Fruit fly (Drosophila melanogaster) whole organism, embryonic: ENCODE data around the gene CG43138.
A peak's percentile ranks its signal among the peaks of the same experiment; 100 is the strongest.

Source experiments
- ATbp ChIP-seq: fragments of 200-800 bp; sonication (Bioruptor generic); optimal IDR thresholded peaks from 2 replicates; lab custom pipeline; 2017; ENCODE audit warnings: missing biosample characterization, mild to moderate bottlenecking, missing genetic modification characterization, missing genetic modification reagents
- Ada2b ChIP-seq: fragments of 200-800 bp; sonication (Bioruptor generic); IDR thresholded peaks from 2 replicates; pipeline ENCODE4 v1.3.6; 2022; ENCODE audit warnings: missing biosample characterization, missing genetic modification characterization
- Blimp-1 ChIP-seq: fragments of 200-800 bp; sonication (Bioruptor generic); optimal IDR thresholded peaks from 3 replicates; lab custom pipeline; 2018; ENCODE audit warnings: missing biosample characterization, missing genetic modification characterization, mild to moderate bottlenecking, moderate library complexity, missing genetic modification reagents
- CG10321 ChIP-seq: fragments of 200-800 bp; sonication (Bioruptor generic); IDR thresholded peaks from 2 replicates; pipeline ENCODE4 v1.3.6; 2022; ENCODE audit warnings: missing biosample characterization, missing genetic modification characterization
- CG11093 ChIP-seq: fragments of 200-800 bp; sonication (Bioruptor generic); IDR thresholded peaks from 3 replicates; pipeline ENCODE4 v1.3.6; 2022; ENCODE audit warnings: missing biosample characterization, missing genetic modification characterization
- CG11247 ChIP-seq: fragments of 200-800 bp; sonication (Bioruptor generic); IDR thresholded peaks from 2 replicates; pipeline ENCODE4 v1.3.6; 2022; ENCODE audit warnings: missing biosample characterization, missing genetic modification characterization
- CG13775 ChIP-seq: fragments of 200-800 bp; sonication (Bioruptor generic); optimal IDR thresholded peaks from 3 replicates; lab custom pipeline; 2017; ENCODE audit warnings: missing biosample characterization, mild to moderate bottlenecking, missing genetic modification characterization
- CG14860 ChIP-seq: fragments of 200-800 bp; sonication (Bioruptor generic); IDR thresholded peaks from 3 replicates; pipeline ENCODE4 v1.3.6; 2022; ENCODE audit warnings: missing biosample characterization, missing genetic modification characterization; ENCODE audit not compliant: partially characterized antibody
- CG1529 ChIP-seq: fragments of 200-800 bp; sonication (Bioruptor generic); optimal IDR thresholded peaks from 3 replicates; lab custom pipeline; 2018; ENCODE audit warnings: missing biosample characterization, missing genetic modification characterization
- CG1602 ChIP-seq: fragments of 200-800 bp; sonication (Bioruptor generic); optimal IDR thresholded peaks from 3 replicates; lab custom pipeline; 2016; ENCODE audit warnings: missing biosample characterization, missing genetic modification characterization
- CG1603 ChIP-seq: fragments of 200-800 bp; sonication (Bioruptor generic); optimal IDR thresholded peaks from 2 replicates; lab custom pipeline; 2019; ENCODE audit warnings: missing biosample characterization, mild to moderate bottlenecking, missing genetic modification characterization, moderate library complexity
- CG17568 ChIP-seq: fragments of 200-800 bp; sonication (Bioruptor generic); optimal IDR thresholded peaks from 2 replicates; lab custom pipeline; 2018; ENCODE audit warnings: missing biosample characterization, mild to moderate bottlenecking, missing genetic modification characterization, moderate library complexity
- CG2712 ChIP-seq: fragments of 200-800 bp; optimal IDR thresholded peaks from 3 replicates; lab custom pipeline; 2019; ENCODE audit warnings: missing biosample characterization, mild to moderate bottlenecking, missing genetic modification characterization, moderate library complexity
- CG30020 ChIP-seq: fragments of 200-800 bp; optimal IDR thresholded peaks from 2 replicates; lab custom pipeline; 2019; ENCODE audit warnings: missing biosample characterization, mild to moderate bottlenecking, missing genetic modification characterization, moderate library complexity
- CG30403 ChIP-seq: fragments of 200-800 bp; sonication (Bioruptor generic); optimal IDR thresholded peaks from 3 replicates; lab custom pipeline; 2016; ENCODE audit warnings: missing biosample characterization, missing genetic modification characterization
- CG31441 ChIP-seq: fragments of 200-800 bp; sonication (Bioruptor generic); IDR thresholded peaks from 2 replicates; pipeline ENCODE4 v1.3.6; 2022; ENCODE audit warnings: missing biosample characterization, missing genetic modification characterization
- CG32772 ChIP-seq: fragments of 200-800 bp; sonication (Bioruptor generic); IDR thresholded peaks from 2 replicates; pipeline ENCODE4 v1.3.6; 2022; ENCODE audit warnings: missing biosample characterization, missing genetic modification characterization
- CG34422 ChIP-seq: fragments of 200-800 bp; sonication (Bioruptor generic); IDR thresholded peaks from 3 replicates; pipeline ENCODE4 v1.3.6; 2022; ENCODE audit warnings: missing biosample characterization, missing genetic modification characterization
- CG4328 ChIP-seq: fragments of 200-800 bp; sonication (Bioruptor generic); optimal IDR thresholded peaks from 3 replicates; lab custom pipeline; 2017; ENCODE audit warnings: missing biosample characterization, missing genetic modification reagents, missing genetic modification characterization
- CG4360 ChIP-seq: fragments of 200-800 bp; sonication (Bioruptor generic); IDR thresholded peaks from 2 replicates; pipeline ENCODE4 v1.3.6; 2022; ENCODE audit warnings: missing biosample characterization, missing genetic modification characterization
- CG4820 ChIP-seq: fragments of 200-800 bp; sonication (Bioruptor generic); optimal IDR thresholded peaks from 3 replicates; lab custom pipeline; 2016; ENCODE audit warnings: missing biosample characterization, missing genetic modification characterization
- CG5180 ChIP-seq: fragments of 200-800 bp; sonication (Bioruptor generic); optimal IDR thresholded peaks from 3 replicates; lab custom pipeline; 2017; ENCODE audit warnings: missing biosample characterization, missing genetic modification characterization, mild to moderate bottlenecking, moderate library complexity, missing genetic modification reagents
- CG7987 ChIP-seq: fragments of 200-800 bp; sonication (Bioruptor generic); optimal IDR thresholded peaks from 2 replicates; lab custom pipeline; 2018; ENCODE audit warnings: missing biosample characterization, mild to moderate bottlenecking, missing genetic modification characterization, moderate library complexity
- Chrac-16 ChIP-seq: fragments of 200-800 bp; sonication (Bioruptor generic); optimal IDR thresholded peaks from 3 replicates; lab custom pipeline; 2016; ENCODE audit warnings: missing biosample characterization, missing genetic modification characterization
- Dbx ChIP-seq: fragments of 200-800 bp; sonication (Bioruptor generic); IDR thresholded peaks from 3 replicates; pipeline ENCODE4 v1.3.6; 2022; ENCODE audit warnings: missing biosample characterization, missing genetic modification characterization
- E2f1 ChIP-seq: fragments of 200-800 bp; sonication (Bioruptor generic); IDR thresholded peaks from 2 replicates; pipeline ENCODE4 v1.3.6; 2022; ENCODE audit warnings: missing biosample characterization, missing genetic modification characterization
- E2f2 ChIP-seq: fragments of 200-800 bp; sonication (Bioruptor generic); IDR thresholded peaks from 2 replicates; pipeline ENCODE4 v1.3.6; 2022; ENCODE audit warnings: missing biosample characterization, missing genetic modification characterization
- Gug ChIP-seq: fragments of 200-800 bp; sonication (Bioruptor generic); IDR thresholded peaks from 4 replicates; pipeline ENCODE4 v1.3.6; 2022; ENCODE audit warnings: missing biosample characterization, missing genetic modification characterization
- HLH3B ChIP-seq: fragments of 200-800 bp; sonication (Bioruptor generic); IDR thresholded peaks from 2 replicates; pipeline ENCODE4 v1.3.6; 2022; ENCODE audit warnings: missing biosample characterization, missing genetic modification characterization
- Hand ChIP-seq: fragments of 200-800 bp; sonication (Bioruptor generic); optimal IDR thresholded peaks from 2 replicates; lab custom pipeline; 2017; ENCODE audit warnings: mild to moderate bottlenecking, missing biosample characterization, missing genetic modification reagents, missing genetic modification characterization
- Xbp1 ChIP-seq: fragments of 200-800 bp; sonication (Bioruptor generic); optimal IDR thresholded peaks from 3 replicates; lab custom pipeline; 2016; ENCODE audit warnings: missing biosample characterization, mild to moderate bottlenecking, missing genetic modification characterization
- cg ChIP-seq: fragments of 200-800 bp; sonication (Bioruptor generic); optimal IDR thresholded peaks from 3 replicates; lab custom pipeline; 2019; ENCODE audit warnings: missing biosample characterization, mild to moderate bottlenecking, missing genetic modification characterization, moderate library complexity
- chif ChIP-seq, 2 experiments: fragments of 200-800 bp; sonication (Bioruptor generic); optimal IDR thresholded peaks; 3 replicates each; lab custom pipeline; 2016; ENCODE audit warnings: missing biosample characterization in 2 of 2, missing genetic modification characterization in 2 of 2
- dmrt99B ChIP-seq: fragments of 200-800 bp; sonication (Bioruptor generic); optimal IDR thresholded peaks from 2 replicates; lab custom pipeline; 2018; ENCODE audit warnings: missing biosample characterization, mild to moderate bottlenecking, missing genetic modification characterization, moderate library complexity
- fd102C ChIP-seq: fragments of 200-800 bp; sonication (Bioruptor generic); optimal IDR thresholded peaks from 2 replicates; lab custom pipeline; 2018; ENCODE audit warnings: missing biosample characterization, mild to moderate bottlenecking, missing genetic modification characterization, moderate library complexity
- gem ChIP-seq: fragments of 200-800 bp; sonication (Bioruptor generic); optimal IDR thresholded peaks from 2 replicates; lab custom pipeline; 2019; ENCODE audit warnings: missing biosample characterization, mild to moderate bottlenecking, missing genetic modification characterization, moderate library complexity
- gfzf ChIP-seq: fragments of 200-800 bp; sonication (Bioruptor generic); optimal IDR thresholded peaks from 2 replicates; lab custom pipeline; 2016; ENCODE audit warnings: missing biosample characterization, mild to moderate bottlenecking, missing genetic modification characterization, moderate library complexity
- grn ChIP-seq: fragments of 200-800 bp; sonication (Bioruptor generic); optimal IDR thresholded peaks from 3 replicates; lab custom pipeline; 2017; ENCODE audit warnings: missing biosample characterization, missing genetic modification characterization
- lilli ChIP-seq: fragments of 200-800 bp; sonication (Bioruptor generic); optimal IDR thresholded peaks from 3 replicates; lab custom pipeline; 2016; ENCODE audit warnings: missing biosample characterization, missing genetic modification characterization
- mam ChIP-seq: fragments of 200-800 bp; sonication (Bioruptor generic); optimal IDR thresholded peaks from 3 replicates; lab custom pipeline; 2016; ENCODE audit warnings: missing biosample characterization, missing genetic modification characterization
- p53 ChIP-seq: fragments of 200-800 bp; sonication (Bioruptor generic); optimal IDR thresholded peaks from 2 replicates; lab custom pipeline; 2016; ENCODE audit warnings: missing biosample characterization, missing genetic modification characterization
- peb ChIP-seq: fragments of 200-800 bp; sonication (Bioruptor generic); IDR thresholded peaks from 2 replicates; pipeline ENCODE4 v1.3.6; 2022; ENCODE audit warnings: missing biosample characterization, missing genetic modification characterization
- pros ChIP-seq: fragments of 200-800 bp; sonication (Bioruptor generic); optimal IDR thresholded peaks from 3 replicates; lab custom pipeline; 2019; ENCODE audit warnings: missing biosample characterization, mild to moderate bottlenecking, missing genetic modification characterization, moderate library complexity
- repo ChIP-seq: fragments of 200-800 bp; sonication (Bioruptor generic); optimal IDR thresholded peaks from 2 replicates; lab custom pipeline; 2016; ENCODE audit warnings: missing biosample characterization, missing genetic modification characterization
- sc ChIP-seq, 3 experiments: fragments of >200 bp in 2 of 3; fragments of 200-800 bp in 1 of 3; sonication (Bioruptor generic) in 1 of 3; optimal IDR thresholded peaks; 2 replicates in 2 of 3; 3 replicates in 1 of 3; lab custom pipeline; 2017; ENCODE audit warnings: mild to moderate bottlenecking in 1 of 3, missing biosample characterization in 1 of 3, missing genetic modification characterization in 1 of 3, missing genetic modification reagents in 1 of 3
- slbo ChIP-seq: fragments of 200-800 bp; sonication (Bioruptor generic); IDR thresholded peaks from 2 replicates; pipeline ENCODE4 v1.3.6; 2022; ENCODE audit warnings: missing biosample characterization, missing genetic modification characterization
- tin ChIP-seq: fragments of 200-800 bp; sonication (Bioruptor generic); optimal IDR thresholded peaks from 3 replicates; lab custom pipeline; 2016; ENCODE audit warnings: missing biosample characterization, missing genetic modification characterization
- trem ChIP-seq: fragments of 200-800 bp; optimal IDR thresholded peaks from 3 replicates; lab custom pipeline; 2019; ENCODE audit warnings: missing biosample characterization, mild to moderate bottlenecking, missing genetic modification characterization, moderate library complexity
- usp ChIP-seq: fragments of >200 bp; optimal IDR thresholded peaks from 2 replicates; lab custom pipeline; 2017; ENCODE audit warnings: missing biosample characterization, missing genetic modification characterization
- zfh1 ChIP-seq: fragments of 200-800 bp; sonication (Bioruptor generic); IDR thresholded peaks from 3 replicates; pipeline ENCODE4 v1.3.6; 2022; ENCODE audit warnings: missing biosample characterization, missing genetic modification characterization

CG43138 gene

DNA sequence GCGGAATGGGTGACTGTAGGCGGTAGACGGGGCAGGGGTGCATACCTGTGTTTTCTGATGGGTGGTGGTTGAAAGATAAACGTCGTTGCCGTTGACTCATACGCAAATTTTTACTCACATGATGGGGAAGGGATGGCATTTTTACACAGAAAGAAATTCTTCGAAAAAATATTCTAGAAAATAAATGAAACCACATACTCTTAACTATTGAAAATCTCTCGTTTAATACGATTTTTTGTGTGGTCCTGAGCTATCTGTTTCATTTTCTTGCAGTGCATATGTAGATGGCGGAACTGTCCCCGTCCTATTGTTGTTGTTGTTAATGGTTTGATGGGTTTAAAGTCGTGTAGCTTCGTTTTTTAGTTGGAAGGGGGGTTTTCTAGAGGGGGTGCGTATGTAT is 8.3 kb upstream of the CG43138 start (continued):
- TF ChIP-seq slbo (GFP tag; lab: Robert Waterston, UW) (peak; percentile 45; the same call in 1 of the 2 replicates), CG11093 (GFP tag; lab: Robert Waterston, UW) (0 out of 3 replicates have a peak, but pooled peaks have one; percentile 25), zfh1 (0 out of 3 replicates have a peak, but pooled peaks have one; percentile 33), Hand (GFP tag; lab: Kevin White, UChicago) (peak; percentile 3), CG1603 (tag; lab: Kevin White, UChicago) (peak; percentile 28), sc (optimal IDR thresholded peaks at IDR 0.05; lab: Kevin White, UChicago) (no peak), sc (GFP tag; optimal IDR thresholded peaks at IDR 0.05; lab: Kevin White, UChicago) (no peak), pros (GFP tag; lab: Kevin White, UChicago) (no peak), peb (no peak), p53 (GFP tag; lab: Kevin White, UChicago) (no peak), CG1529 (GFP tag; lab: Kevin White, UChicago) (no peak), repo (GFP tag; lab: Kevin White, UChicago) (no peak), CG30020 (tag; lab: Kevin White, UChicago) (no peak), E2f2 (GFP tag; lab: Robert Waterston, UW) (peak; percentile 22; the same call in 1 of the 2 replicates), CG13775 (GFP tag; lab: Kevin White, UChicago) (no peak), CG17568 (GFP tag; lab: Kevin White, UChicago) (no peak), CG11247 (GFP tag; lab: Robert Waterston, UW) (no peak), chif (GFP tag; optimal IDR thresholded peaks at IDR 0.05; lab: Kevin White, UChicago) (peak; percentile 8 to 11), Chrac-16 (GFP tag; lab: Kevin White, UChicago) (no peak), cg (GFP tag; lab: Kevin White, UChicago) (no peak), CG7987 (no peak), grn (no peak), Xbp1 (GFP tag; lab: Kevin White, UChicago) (peak; percentile 32), mam (GFP tag; lab: Kevin White, UChicago) (peak; percentile 2), gem (tag; lab: Kevin White, UChicago) (peak; percentile 46), CG4328 (GFP tag; lab: Kevin White, UChicago) (no peak), CG2712 (peak; percentile 46), CG14860 (GFP tag; lab: Robert Waterston, UW) (no peak), gfzf (GFP tag; lab: Kevin White, UChicago) (no peak), E2f1 (GFP tag; lab: Robert Waterston, UW) (peak; percentile 18; the same call in 1 of the 2 replicates), usp (GFP tag; lab: Kevin White, UChicago) (no peak), CG30403 (peak; percentile 22), ATbp (GFP tag; lab: Kevin White, UChicago) (peak; percentile 16), lilli (peak; percentile 22), Blimp-1 (peak; percentile 20), trem (no peak), CG4360 (GFP tag; lab: Robert Waterston, UW) (0 out of 2 replicates have a peak, but pooled peaks have one; percentile 36), CG34422 (GFP tag; lab: Robert Waterston, UW) (peak; percentile 27; the same call in 1 of the 3 replicates), CG4820 (GFP tag; lab: Kevin White, UChicago) (peak; percentile 15), CG31441 (peak; percentile 37; the same call in 1 of the 2 replicates), CG5180 (GFP tag; lab: Kevin White, UChicago) (no peak), Gug (GFP tag; lab: Robert Waterston, UW) (peak; percentile 29; the same call in 1 of the 4 replicates), Ada2b (GFP tag; lab: Robert Waterston, UW) (peak; percentile 42), HLH3B (GFP tag; lab: Robert Waterston, UW) (no peak), fd102C (GFP tag; lab: Kevin White, UChicago) (no peak), CG32772 (GFP tag; lab: Robert Waterston, UW) (0 out of 2 replicates have a peak, but pooled peaks have one; percentile 31), CG1602 (GFP tag; lab: Kevin White, UChicago) (no peak), tin (peak; percentile 0), CG10321 (GFP tag; lab: Robert Waterston, UW) (no peak), Dbx (GFP tag; lab: Robert Waterston, UW) (no peak), dmrt99B (tag; lab: Kevin White, UChicago) (peak; percentile 43)
